Fruit fly (Drosophila melanogaster): Measurements from ENCODE around the gene lok.

dm6 chr2L:20069158-20070016, 8.2 kb downstream of the lok start:
- TF ChIP-seq CG8478 (optimal IDR thresholded peaks at IDR 0.05) = no peak
- TF ChIP-seq CTCF (optimal IDR thresholded peaks at IDR 0.05) = no peak
